Fruit fly (Drosophila melanogaster) ovary, adult (tissue): ENCODE measurements around the gene Adh.

Experiments
- CG17801 ChIP-seq: fragments of 200-800 bp; optimal IDR thresholded peaks from 2 replicates; lab custom pipeline; 2019; ENCODE audit warnings: missing biosample characterization, mild to moderate bottlenecking, missing genetic modification characterization, moderate library complexity; ENCODE audit not compliant: partially characterized antibody

Gene Adh

dm6 chr2L:14598357-14599057, 16.8 kb upstream of the Adh start:
- TF ChIP-seq CG17801 (GFP tag; lab: Kevin White, UChicago) = no peak

- TF ChIP-seq CG17801 (GFP tag; lab: Kevin White, UChicago) = no peak
Observed at dm6 chr2L:14599058-14599789, 16.1 kb upstream of the Adh start.

- TF ChIP-seq CG17801 (GFP tag; lab: Kevin White, UChicago) = no peak
Observed at dm6 chr2L:14606112-14606511, 9.2 kb upstream of the Adh start.

- TF ChIP-seq CG17801 (GFP tag; lab: Kevin White, UChicago) = no peak
Observed at dm6 chr2L:14611358-14612037, 3.9 kb upstream of the Adh start.

- TF ChIP-seq CG17801 (GFP tag; lab: Kevin White, UChicago) = peak; percentile 30
Observed at dm6 chr2L:14612998-14613955, 2.1 kb upstream of the Adh start.

- peak; percentile 77 for TF ChIP-seq CG17801 (GFP tag; lab: Kevin White, UChicago)
Observed at dm6 chr2L:14614444-14614843, 908 bp upstream of the Adh start.

dm6 chr2L:14615749-14616348, 497 bp downstream of the Adh start:
- no peak for TF ChIP-seq CG17801 (GFP tag; lab: Kevin White, UChicago)

dm6 chr2L:14619602-14620001, 4.2 kb downstream of the Adh start:
- no peak for TF ChIP-seq CG17801 (GFP tag; lab: Kevin White, UChicago)

- TF ChIP-seq CG17801 (GFP tag; lab: Kevin White, UChicago) = no peak
Observed at dm6 chr2L:14622182-14622581, 6.8 kb downstream of the Adh start.

- no peak for TF ChIP-seq CG17801 (GFP tag; lab: Kevin White, UChicago)
Observed at dm6 chr2L:14623854-14624253, 8.5 kb downstream of the Adh start.

- no peak for TF ChIP-seq CG17801 (GFP tag; lab: Kevin White, UChicago)
Observed at dm6 chr2L:14624614-14625013, 9.3 kb downstream of the Adh start.

- TF ChIP-seq CG17801 (GFP tag; lab: Kevin White, UChicago) = no peak
Observed at dm6 chr2L:14627129-14627528, 11.8 kb downstream of the Adh start.

- no peak for TF ChIP-seq CG17801 (GFP tag; lab: Kevin White, UChicago)
Observed at dm6 chr2L:14628766-14629165, 13.4 kb downstream of the Adh start.
